Fruit fly (Drosophila melanogaster): ENCODE results near the gene Trmt61.

Trmt61 gene

dm6 chr3R:26030562-26030961, 28.7 kb upstream of the Trmt61 start (continued):
- no peak for TF ChIP-seq crp (GFP tag; optimal IDR thresholded peaks at IDR 0.05)
- no peak for TF ChIP-seq ara (GFP tag; IDR thresholded peaks at IDR 0.05)
- TF ChIP-seq CG43689 (GFP tag; IDR thresholded peaks at IDR 0.05), result no peak
- TF ChIP-seq NC2β (GFP tag; optimal IDR thresholded peaks at IDR 0.05), result no peak
- TF ChIP-seq pfk (GFP tag; optimal IDR thresholded peaks at IDR 0.05), result no peak
- peak; percentile 75 for TF ChIP-seq pros (GFP tag; optimal IDR thresholded peaks at IDR 0.05)
- TF ChIP-seq Aef1 (GFP tag; IDR thresholded peaks at IDR 0.05), result no peak
- no peak for TF ChIP-seq GATAe (GFP tag; conservative IDR thresholded peaks at IDR 0.05)
- TF ChIP-seq kah (GFP tag; optimal IDR thresholded peaks at IDR 0.05), result peak; percentile 64
- TF ChIP-seq CG17912 (GFP tag; optimal IDR thresholded peaks at IDR 0.05), result peak; percentile 10
- peak; percentile 44; the same call in 1 of the 2 replicates for TF ChIP-seq chm (GFP tag; IDR thresholded peaks at IDR 0.05)
- no peak for TF ChIP-seq lola (GFP tag; optimal IDR thresholded peaks at IDR 0.05)
- TF ChIP-seq CG8478 (optimal IDR thresholded peaks at IDR 0.05), result no peak
- TF ChIP-seq Stat92E (GFP tag; optimal IDR thresholded peaks at IDR 0.05), result peak in 1 of 3 experiments; percentile 6
- no peak for TF ChIP-seq CG5953 (GFP tag; IDR thresholded peaks at IDR 0.05)
- TF ChIP-seq ac (GFP tag; optimal IDR thresholded peaks at IDR 0.05), result peak; percentile 90
- no peak for TF ChIP-seq CG7745 (tag; optimal IDR thresholded peaks at IDR 0.05)
- TF ChIP-seq z (GFP tag; IDR thresholded peaks at IDR 0.05), result no peak
- peak; percentile 21 for TF ChIP-seq gcm (GFP tag; optimal IDR thresholded peaks at IDR 0.05)
- TF ChIP-seq CG14860 (GFP tag; IDR thresholded peaks at IDR 0.05; ENCODE audit: partially characterized antibody), result no peak
- peak; percentile 47 for TF ChIP-seq grn (GFP tag; optimal IDR thresholded peaks at IDR 0.05)
- TF ChIP-seq CG2712 (tag; optimal IDR thresholded peaks at IDR 0.05), result no peak

dm6 chr3R:26031968-26032610, 27.2 kb upstream of the Trmt61 start:
- no peak for TF ChIP-seq CG18619 (GFP tag; optimal IDR thresholded peaks at IDR 0.05)
- no peak for TF ChIP-seq trh (GFP tag; optimal IDR thresholded peaks at IDR 0.05)
- peak; percentile 57 for TF ChIP-seq HLHmδ (GFP tag; optimal IDR thresholded peaks at IDR 0.05)
- no peak for TF ChIP-seq CG9727 (GFP tag; optimal IDR thresholded peaks at IDR 0.05)
- no peak for TF ChIP-seq seq (GFP tag; IDR thresholded peaks at IDR 0.05)
- TF ChIP-seq CG2712 (tag; optimal IDR thresholded peaks at IDR 0.05), result no peak
- TF ChIP-seq CG4360 (GFP tag; IDR thresholded peaks at IDR 0.05), result peak; percentile 91
- peak in 1 of 2 experiments; percentile 27 for TF ChIP-seq insv (GFP tag; optimal IDR thresholded peaks at IDR 0.05)
- no peak for TF ChIP-seq Atf3 (GFP tag; optimal IDR thresholded peaks at IDR 0.05)
- no peak for TF ChIP-seq ATbp (GFP tag; optimal IDR thresholded peaks at IDR 0.05)
- TF ChIP-seq Sry-β (GFP tag; optimal IDR thresholded peaks at IDR 0.05), result no peak
- no peak for TF ChIP-seq bbx (GFP tag; IDR thresholded peaks at IDR 0.05; ENCODE audit: partially characterized antibody)
- TF ChIP-seq CG4730 (GFP tag; IDR thresholded peaks at IDR 0.05), result no peak
- TF ChIP-seq Hr3 (GFP tag; optimal IDR thresholded peaks at IDR 0.05), result no peak
- TF ChIP-seq Kr (GFP tag; optimal IDR thresholded peaks at IDR 0.05), result peak; percentile 87
- peak; percentile 89 for TF ChIP-seq twi (tag; optimal IDR thresholded peaks at IDR 0.05)
- no peak for TF ChIP-seq ap (GFP tag; IDR thresholded peaks at IDR 0.05)
- no peak for TF ChIP-seq run (tag; optimal IDR thresholded peaks at IDR 0.05)
- peak; percentile 63 for TF ChIP-seq ac (GFP tag; optimal IDR thresholded peaks at IDR 0.05)
- TF ChIP-seq pros (GFP tag; optimal IDR thresholded peaks at IDR 0.05), result peak; percentile 90
- TF ChIP-seq CG7745 (tag; optimal IDR thresholded peaks at IDR 0.05), result peak; percentile 1
- TF ChIP-seq ind (GFP tag; optimal IDR thresholded peaks at IDR 0.05), result no peak
- peak; percentile 72 for TF ChIP-seq da (GFP tag; optimal IDR thresholded peaks at IDR 0.05)
- TF ChIP-seq CG5953 (GFP tag; IDR thresholded peaks at IDR 0.05), result no peak
- TF ChIP-seq gsb-n (tag; optimal IDR thresholded peaks at IDR 0.05), result peak; percentile 23
- TF ChIP-seq gfzf (GFP tag; optimal IDR thresholded peaks at IDR 0.05), result no peak
- no peak for TF ChIP-seq ERR (GFP tag; optimal IDR thresholded peaks at IDR 0.05)
- TF ChIP-seq dysf (GFP tag; IDR thresholded peaks at IDR 0.05), result 0 out of 3 replicates have a peak, but pooled peaks have one; percentile 31
- TF ChIP-seq CG2199 (GFP tag; IDR thresholded peaks at IDR 0.05), result peak; percentile 65; the same call in 1 of the 3 replicates
- TF ChIP-seq Ravus (GFP tag; IDR thresholded peaks at IDR 0.05), result no peak
- TF ChIP-seq cato (GFP tag; optimal IDR thresholded peaks at IDR 0.05; ENCODE audit: borderline replicate concordance), result no peak
- peak; percentile 12 for TF ChIP-seq cg (GFP tag; optimal IDR thresholded peaks at IDR 0.05)
